Comparison of ENCODE assay signal across 5 fruit fly cellular contexts in the genomic region with DNA sequence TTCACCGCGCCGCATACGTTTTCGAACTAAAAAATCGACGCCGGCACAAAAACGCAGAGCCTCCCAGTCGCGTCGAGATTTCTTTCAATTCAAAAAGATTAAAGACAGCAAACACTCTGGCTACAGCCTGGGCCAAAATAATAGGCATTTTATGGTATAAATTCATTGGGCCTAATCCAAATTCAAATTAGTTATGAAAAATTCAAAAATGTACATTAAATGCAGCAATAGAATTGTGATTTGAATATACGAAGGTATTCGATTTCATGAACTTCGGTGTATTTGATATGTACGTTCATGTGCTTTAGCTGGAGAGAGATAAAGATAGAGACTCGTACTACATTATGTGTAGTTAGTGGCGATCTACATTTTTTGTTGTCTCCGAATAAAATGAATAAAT.
TF ChIP-seq lines count a peak whose summit lies in the region.

A gene (minus strand): TSS at position 35 of the 400 bp plus-strand sequence.

- TF ChIP-seq CTCF in whole organism, embryonic (GFP tag; optimal IDR thresholded peaks at IDR 0.05; lab: Kevin White, UChicago) = peak; percentile 49

TF ChIP-seq in whole organism, adult, 20 proteins besides CTCF, POLR2A, EP300 and RAD21 (continues in another document):
- peak; percentile 90 for TF ChIP-seq CG7045 (GFP tag; optimal IDR thresholded peaks at IDR 0.05; lab: Kevin White, UChicago)
- TF ChIP-seq CG5204 (GFP tag; optimal IDR thresholded peaks at IDR 0.05; lab: Kevin White, UChicago) = peak; percentile 75
- peak; percentile 67 for TF ChIP-seq tj (GFP tag; optimal IDR thresholded peaks at IDR 0.05; lab: Kevin White, UChicago)
- TF ChIP-seq CG1620 (GFP tag; optimal IDR thresholded peaks at IDR 0.05; lab: Kevin White, UChicago) = peak; percentile 47
- peak; percentile 97 for TF ChIP-seq CG7101 (tag; optimal IDR thresholded peaks at IDR 0.05; lab: Kevin White, UChicago)
- TF ChIP-seq Hr96 (GFP tag; optimal IDR thresholded peaks at IDR 0.05; lab: Kevin White, UChicago) = peak; percentile 84
- TF ChIP-seq Crg-1 (GFP tag; optimal IDR thresholded peaks at IDR 0.05; lab: Kevin White, UChicago) = peak; percentile 80
- peak; percentile 81 for TF ChIP-seq cic (GFP tag; optimal IDR thresholded peaks at IDR 0.05; lab: Kevin White, UChicago)
- TF ChIP-seq CG33017 (tag; optimal IDR thresholded peaks at IDR 0.05; lab: Kevin White, UChicago) = peak; percentile 95
- TF ChIP-seq toe (GFP tag; optimal IDR thresholded peaks at IDR 0.05; lab: Kevin White, UChicago) = peak; percentile 56
- peak; percentile 85 for TF ChIP-seq Mnt (GFP tag; optimal IDR thresholded peaks at IDR 0.05; lab: Kevin White, UChicago)
- TF ChIP-seq CG12768 (GFP tag; optimal IDR thresholded peaks at IDR 0.05; lab: Kevin White, UChicago) = peak; percentile 88
- no peak for TF ChIP-seq cnc (optimal IDR thresholded peaks at IDR 0.05; lab: Kevin White, UChicago)
- TF ChIP-seq Clk (GFP tag; optimal IDR thresholded peaks at IDR 0.05; lab: Kevin White, UChicago) = peak; percentile 77
- TF ChIP-seq CG11617 (GFP tag; optimal IDR thresholded peaks at IDR 0.05; lab: Kevin White, UChicago) = peak; percentile 91
- TF ChIP-seq kay (GFP tag; lab: Kevin White, UChicago; ENCODE audit: borderline replicate concordance) = peak; percentile 90
- TF ChIP-seq bab1 (GFP tag; optimal IDR thresholded peaks at IDR 0.05; lab: Kevin White, UChicago) = peak; percentile 57

TF ChIP-seq in whole organism, embryonic, 481 proteins besides CTCF, POLR2A, EP300 and RAD21 (continues in another document):
- peak; percentile 67 for TF ChIP-seq ash1 (GFP tag; optimal IDR thresholded peaks at IDR 0.05; lab: Kevin White, UChicago)
- no peak for TF ChIP-seq stwl (tag; optimal IDR thresholded peaks at IDR 0.05; lab: Kevin White, UChicago)
- no peak for TF ChIP-seq CG1832 (GFP tag; optimal IDR thresholded peaks at IDR 0.05; lab: Kevin White, UChicago)
- peak; percentile 81 for TF ChIP-seq Mad (GFP tag; optimal IDR thresholded peaks at IDR 0.05; lab: Kevin White, UChicago)
- peak; percentile 77 for TF ChIP-seq H15 (GFP tag; IDR thresholded peaks at IDR 0.05; lab: Robert Waterston, UW)
- peak; percentile 91 for TF ChIP-seq CG11247 (GFP tag; IDR thresholded peaks at IDR 0.05; lab: Robert Waterston, UW)
- TF ChIP-seq Bteb2 (GFP tag; optimal IDR thresholded peaks at IDR 0.05; lab: Kevin White, UChicago) = peak; percentile 87
- peak; percentile 87 for TF ChIP-seq CG18262 (tag; optimal IDR thresholded peaks at IDR 0.05; lab: Kevin White, UChicago)
- peak; percentile 79 for TF ChIP-seq Chrac-16 (GFP tag; optimal IDR thresholded peaks at IDR 0.05; lab: Kevin White, UChicago)
- peak; percentile 76 for TF ChIP-seq CG6272 (GFP tag; IDR thresholded peaks at IDR 0.05; lab: Robert Waterston, UW)
- TF ChIP-seq p53 (GFP tag; optimal IDR thresholded peaks at IDR 0.05; lab: Kevin White, UChicago) = peak; percentile 62
- peak; percentile 86 for TF ChIP-seq CG18619 (GFP tag; optimal IDR thresholded peaks at IDR 0.05; lab: Kevin White, UChicago)
- TF ChIP-seq CG3163 (GFP tag; optimal IDR thresholded peaks at IDR 0.05; lab: Kevin White, UChicago) = peak; percentile 57
- TF ChIP-seq CG17802 (tag; optimal IDR thresholded peaks at IDR 0.05; lab: Kevin White, UChicago) = peak; percentile 59
- peak; percentile 90 for TF ChIP-seq Antp (GFP tag; optimal IDR thresholded peaks at IDR 0.05; lab: Kevin White, UChicago)
- peak; percentile 90 for TF ChIP-seq CG17385 (GFP tag; optimal IDR thresholded peaks at IDR 0.05; lab: Kevin White, UChicago)
- peak; percentile 78 to 83 for TF ChIP-seq chif (GFP tag; optimal IDR thresholded peaks at IDR 0.05; lab: Kevin White, UChicago)

TF ChIP-seq in whole organism, prepupa, 60 proteins besides CTCF, POLR2A, EP300 and RAD21 (continues in another document):
- TF ChIP-seq Sox14 (GFP tag; optimal IDR thresholded peaks at IDR 0.05; lab: Kevin White, UChicago) (peak; percentile 92), CG9139 (GFP tag; optimal IDR thresholded peaks at IDR 0.05; lab: Kevin White, UChicago) (peak; percentile 75), CG6163 (GFP tag; IDR thresholded peaks at IDR 0.05; lab: Robert Waterston, UW) (peak; percentile 95), CG15336 (GFP tag; IDR thresholded peaks at IDR 0.05; lab: Robert Waterston, UW) (peak; percentile 96), fkh (GFP tag; optimal IDR thresholded peaks at IDR 0.05; lab: Kevin White, UChicago) (peak; percentile 52), Eip78C (GFP tag; lab: Kevin White, UChicago) (peak; percentile 97), net (GFP tag; optimal IDR thresholded peaks at IDR 0.05; lab: Kevin White, UChicago) (peak; percentile 92), Met (GFP tag; optimal IDR thresholded peaks at IDR 0.05; lab: Kevin White, UChicago) (peak; percentile 91), acj6 (GFP tag; optimal IDR thresholded peaks at IDR 0.05; lab: Kevin White, UChicago) (peak; percentile 91), CG34406 (GFP tag; optimal IDR thresholded peaks at IDR 0.05; lab: Kevin White, UChicago) (peak; percentile 91), Ets96B (tag; optimal IDR thresholded peaks at IDR 0.05; lab: Kevin White, UChicago) (peak; percentile 90), CG3032 (tag; optimal IDR thresholded peaks at IDR 0.05; lab: Kevin White, UChicago) (peak; percentile 85), CG11294 (GFP tag; IDR thresholded peaks at IDR 0.05; lab: Robert Waterston, UW) (peak; percentile 92), vri (GFP tag; optimal IDR thresholded peaks at IDR 0.05; lab: Kevin White, UChicago) (peak; percentile 80), lz (GFP tag; optimal IDR thresholded peaks at IDR 0.05; lab: Kevin White, UChicago) (peak; percentile 89), CG3919 (GFP tag; optimal IDR thresholded peaks at IDR 0.05; lab: Kevin White, UChicago) (peak; percentile 91), Eip93F (GFP tag; optimal IDR thresholded peaks at IDR 0.05; lab: Kevin White, UChicago) (peak; percentile 58), Lpt (GFP tag; optimal IDR thresholded peaks at IDR 0.05; lab: Kevin White, UChicago) (peak; percentile 85)

TF ChIP-seq in whole organism, pupa, 21 proteins besides CTCF, POLR2A, EP300 and RAD21 (continues in another document):
- TF ChIP-seq CG15710 (tag; optimal IDR thresholded peaks at IDR 0.05; lab: Kevin White, UChicago) (peak; percentile 90), Snoo (tag; optimal IDR thresholded peaks at IDR 0.05; lab: Kevin White, UChicago) (peak; percentile 79), CG10348 (GFP tag; IDR thresholded peaks at IDR 0.05; lab: Robert Waterston, UW) (peak; percentile 76), rn (GFP tag; IDR thresholded peaks at IDR 0.05; lab: Robert Waterston, UW) (peak; percentile 86), CG12605 (GFP tag; IDR thresholded peaks at IDR 0.05; lab: Robert Waterston, UW) (peak; percentile 96), CG32121 (GFP tag; IDR thresholded peaks at IDR 0.05; lab: Robert Waterston, UW) (peak; percentile 94), EcR (GFP tag; optimal IDR thresholded peaks at IDR 0.05; lab: Kevin White, UChicago) (no peak), D1 (tag; optimal IDR thresholded peaks at IDR 0.05; lab: Kevin White, UChicago) (peak; percentile 64), CG17806 (tag; optimal IDR thresholded peaks at IDR 0.05; lab: Kevin White, UChicago) (peak; percentile 88), CG8301 (tag; optimal IDR thresholded peaks at IDR 0.05; lab: Kevin White, UChicago) (peak; percentile 87), Ets98B (GFP tag; IDR thresholded peaks at IDR 0.05; lab: Robert Waterston, UW) (peak; percentile 96), fd96Ca (GFP tag; IDR thresholded peaks at IDR 0.05; lab: Robert Waterston, UW) (peak; percentile 91), CG9948 (tag; optimal IDR thresholded peaks at IDR 0.05; lab: Kevin White, UChicago) (peak; percentile 82), Pif1B (GFP tag; optimal IDR thresholded peaks at IDR 0.05; lab: Kevin White, UChicago) (peak; percentile 92), CG34367 (tag; optimal IDR thresholded peaks at IDR 0.05; lab: Kevin White, UChicago) (peak; percentile 89), CG13204 (GFP tag; optimal IDR thresholded peaks at IDR 0.05; lab: Kevin White, UChicago) (peak; percentile 30), CG4496 (GFP tag; IDR thresholded peaks at IDR 0.05; lab: Robert Waterston, UW) (peak; percentile 98), CG8159 (tag; optimal IDR thresholded peaks at IDR 0.05; lab: Kevin White, UChicago) (peak; percentile 90), gl (tag; optimal IDR thresholded peaks at IDR 0.05; lab: Kevin White, UChicago) (peak; percentile 78), Pif1A (GFP tag; optimal IDR thresholded peaks at IDR 0.05; lab: Kevin White, UChicago) (peak; percentile 91)

TF ChIP-seq in whole organism, wandering third instar larva, 38 proteins besides CTCF, POLR2A, EP300 and RAD21 (continues in another document):
- TF ChIP-seq Jra (GFP tag; optimal IDR thresholded peaks at IDR 0.05; lab: Kevin White, UChicago) (peak; percentile 66), pan (optimal IDR thresholded peaks at IDR 0.05; lab: Kevin White, UChicago) (no peak), Hnf4 (GFP tag; optimal IDR thresholded peaks at IDR 0.05; lab: Kevin White, UChicago) (peak; percentile 89), N (GFP tag; optimal IDR thresholded peaks at IDR 0.05; lab: Kevin White, UChicago) (no peak), fru (GFP tag; optimal IDR thresholded peaks at IDR 0.05; lab: Kevin White, UChicago) (peak; percentile 88), CG32264 (GFP tag; optimal IDR thresholded peaks at IDR 0.05; lab: Kevin White, UChicago) (peak; percentile 79), Abd-B (GFP tag; optimal IDR thresholded peaks at IDR 0.05; lab: Kevin White, UChicago) (no peak), usp (GFP tag; optimal IDR thresholded peaks at IDR 0.05; lab: Kevin White, UChicago) (no peak), Mio (GFP tag; optimal IDR thresholded peaks at IDR 0.05; lab: Kevin White, UChicago) (peak; percentile 67), CG9705 (GFP tag; optimal IDR thresholded peaks at IDR 0.05; lab: Kevin White, UChicago) (no peak), dl (GFP tag; optimal IDR thresholded peaks at IDR 0.05; lab: Kevin White, UChicago; ENCODE audit: insufficient read depth in 1 of 2, partially characterized antibody in 2 of 2) (no peak), psq (GFP tag; optimal IDR thresholded peaks at IDR 0.05; lab: Kevin White, UChicago) (peak; percentile 81), woc (GFP tag; optimal IDR thresholded peaks at IDR 0.05; lab: Kevin White, UChicago) (peak; percentile 73), tai (GFP tag; optimal IDR thresholded peaks at IDR 0.05; lab: Kevin White, UChicago) (peak; percentile 71), Myc (optimal IDR thresholded peaks at IDR 0.05; lab: Kevin White, UChicago) (no peak), brk (GFP tag; optimal IDR thresholded peaks at IDR 0.05; lab: Kevin White, UChicago) (peak; percentile 66), Rel (GFP tag; optimal IDR thresholded peaks at IDR 0.05; lab: Kevin White, UChicago) (peak; percentile 69), Rel (tag; optimal IDR thresholded peaks at IDR 0.05; lab: Kevin White, UChicago) (peak; percentile 44), rgr (GFP tag; optimal IDR thresholded peaks at IDR 0.05; lab: Kevin White, UChicago) (peak; percentile 95), sv (GFP tag; optimal IDR thresholded peaks at IDR 0.05; lab: Kevin White, UChicago) (peak; percentile 82), jim (GFP tag; optimal IDR thresholded peaks at IDR 0.05; lab: Kevin White, UChicago) (no peak), GATAd (GFP tag; optimal IDR thresholded peaks at IDR 0.05; lab: Kevin White, UChicago) (no peak), lola (GFP tag; optimal IDR thresholded peaks at IDR 0.05; lab: Kevin White, UChicago) (no peak)
